In the genomic region with DNA sequence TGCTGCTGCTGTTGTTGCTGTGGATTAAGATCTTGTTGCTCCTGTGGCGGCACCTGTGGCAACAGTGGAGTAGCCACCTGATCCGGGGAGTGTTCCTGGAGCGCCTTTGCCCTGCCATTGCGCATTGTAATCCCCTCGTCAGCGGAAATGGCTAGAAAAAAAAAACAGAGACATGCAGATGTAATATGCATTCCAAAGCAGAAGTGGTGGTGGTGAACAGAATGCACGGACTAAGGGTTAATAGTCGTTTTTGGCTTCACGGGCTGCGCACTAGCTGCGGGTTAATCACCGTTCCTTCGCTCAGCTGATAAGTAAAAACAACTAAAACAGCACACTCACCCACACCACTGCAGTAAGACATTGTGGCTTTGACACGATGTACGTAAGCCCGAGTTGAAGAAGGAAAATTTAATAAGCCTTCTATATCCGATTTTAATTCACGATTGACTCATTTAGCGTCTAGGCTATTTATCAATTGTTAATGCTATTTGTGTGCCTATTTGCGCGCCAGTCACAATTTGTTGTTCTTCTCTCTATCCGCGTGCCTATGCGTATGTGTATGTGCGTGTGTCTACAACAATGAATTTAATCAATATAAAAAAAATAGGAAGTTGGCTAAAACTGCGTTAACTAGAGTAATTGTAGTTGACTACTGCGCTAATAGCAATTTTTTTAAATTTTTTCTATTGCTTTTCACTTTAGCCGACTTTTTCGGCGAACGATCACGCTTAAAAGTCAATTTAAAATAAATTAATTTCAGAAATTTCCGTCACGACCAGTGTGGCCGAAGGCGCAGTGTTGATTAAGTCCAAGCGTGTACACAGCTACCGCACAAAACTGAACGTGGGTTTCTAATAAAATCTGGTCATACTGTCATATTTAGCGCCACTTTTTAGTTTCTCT, we compare ENCODE assay signal across 5 fruit fly cellular contexts.
TF ChIP-seq lines count a peak whose summit lies in the region.

TSS of gene stas (minus strand) at position 806 of the 903 bp plus-strand sequence.

- TF ChIP-seq CTCF in whole organism, embryonic (GFP tag; optimal IDR thresholded peaks at IDR 0.05; lab: Kevin White, UChicago) = peak; percentile 56

TF ChIP-seq in whole organism, adult, 20 proteins besides CTCF, POLR2A, EP300 and RAD21 (continues in another document):
- TF ChIP-seq CG5204 (GFP tag; optimal IDR thresholded peaks at IDR 0.05; lab: Kevin White, UChicago) = no peak
- TF ChIP-seq CG1620 (GFP tag; optimal IDR thresholded peaks at IDR 0.05; lab: Kevin White, UChicago) = peak; percentile 46
- no peak for TF ChIP-seq kay (GFP tag; lab: Kevin White, UChicago; ENCODE audit: borderline replicate concordance)
- TF ChIP-seq tj (GFP tag; optimal IDR thresholded peaks at IDR 0.05; lab: Kevin White, UChicago) = peak; percentile 79
- TF ChIP-seq CG7101 (tag; optimal IDR thresholded peaks at IDR 0.05; lab: Kevin White, UChicago) = peak; percentile 33
- TF ChIP-seq CG14711 (tag; optimal IDR thresholded peaks at IDR 0.05; lab: Kevin White, UChicago) = no peak
- no peak for TF ChIP-seq cic (GFP tag; optimal IDR thresholded peaks at IDR 0.05; lab: Kevin White, UChicago)
- TF ChIP-seq CG12768 (GFP tag; optimal IDR thresholded peaks at IDR 0.05; lab: Kevin White, UChicago) = peak; percentile 7
- no peak for TF ChIP-seq Clk (GFP tag; optimal IDR thresholded peaks at IDR 0.05; lab: Kevin White, UChicago)
- TF ChIP-seq CG7045 (GFP tag; optimal IDR thresholded peaks at IDR 0.05; lab: Kevin White, UChicago) = no peak
- TF ChIP-seq CG33017 (tag; optimal IDR thresholded peaks at IDR 0.05; lab: Kevin White, UChicago) = peak; percentile 21
- TF ChIP-seq Hr96 (GFP tag; optimal IDR thresholded peaks at IDR 0.05; lab: Kevin White, UChicago) = no peak
- TF ChIP-seq pad (GFP tag; optimal IDR thresholded peaks at IDR 0.05; lab: Kevin White, UChicago) = no peak
- TF ChIP-seq ovo (GFP tag; optimal IDR thresholded peaks at IDR 0.05; lab: Kevin White, UChicago) = peak; percentile 48
- peak; percentile 31 for TF ChIP-seq Crg-1 (GFP tag; optimal IDR thresholded peaks at IDR 0.05; lab: Kevin White, UChicago)
- no peak for TF ChIP-seq CG11617 (GFP tag; optimal IDR thresholded peaks at IDR 0.05; lab: Kevin White, UChicago)

TF ChIP-seq in whole organism, embryonic, 481 proteins besides CTCF, POLR2A, EP300 and RAD21 (continues in another document):
- peak; percentile 7 for TF ChIP-seq trem (tag; optimal IDR thresholded peaks at IDR 0.05; lab: Kevin White, UChicago)
- TF ChIP-seq CG42726 (GFP tag; IDR thresholded peaks at IDR 0.05; lab: Robert Waterston, UW; ENCODE audit: partially characterized antibody) = 0 out of 2 replicates have a peak, but pooled peaks have one; percentile 12
- no peak for TF ChIP-seq repo (GFP tag; optimal IDR thresholded peaks at IDR 0.05; lab: Kevin White, UChicago)
- TF ChIP-seq zfh1 (GFP tag; IDR thresholded peaks at IDR 0.05; lab: Robert Waterston, UW) = no peak
- TF ChIP-seq odd (GFP tag; optimal IDR thresholded peaks at IDR 0.05; lab: Kevin White, UChicago) = peak; percentile 10
- no peak for TF ChIP-seq fd96Cb (tag; optimal IDR thresholded peaks at IDR 0.05; lab: Kevin White, UChicago)
- TF ChIP-seq Dp (GFP tag; optimal IDR thresholded peaks at IDR 0.05; lab: Kevin White, UChicago) = peak; percentile 78
- TF ChIP-seq bcd (GFP tag; optimal IDR thresholded peaks at IDR 0.05; lab: Kevin White, UChicago) = no peak
- TF ChIP-seq pzg (GFP tag; optimal IDR thresholded peaks at IDR 0.05; lab: Kevin White, UChicago) = peak; percentile 69
- peak; percentile 9 for TF ChIP-seq CoRest (tag; optimal IDR thresholded peaks at IDR 0.05; lab: Kevin White, UChicago)
- TF ChIP-seq tap (tag; optimal IDR thresholded peaks at IDR 0.05; lab: Kevin White, UChicago) = no peak
- TF ChIP-seq Hmr (GFP tag; optimal IDR thresholded peaks at IDR 0.05; lab: Kevin White, UChicago) = peak; percentile 33
- no peak for TF ChIP-seq CG11247 (GFP tag; IDR thresholded peaks at IDR 0.05; lab: Robert Waterston, UW)
- TF ChIP-seq knrl (GFP tag; IDR thresholded peaks at IDR 0.05; lab: Robert Waterston, UW; ENCODE audit: partially characterized antibody) = peak; percentile 31; the same call in 1 of the 3 replicates
- TF ChIP-seq CG6765 (GFP tag; optimal IDR thresholded peaks at IDR 0.05; lab: Kevin White, UChicago) = peak; percentile 57

TF ChIP-seq in whole organism, prepupa, 60 proteins besides CTCF, POLR2A, EP300 and RAD21:
- peak; percentile 8 for TF ChIP-seq topi (GFP tag; optimal IDR thresholded peaks at IDR 0.05; lab: Kevin White, UChicago)
- TF ChIP-seq CG6854 (GFP tag; optimal IDR thresholded peaks at IDR 0.05; lab: Kevin White, UChicago) = peak; percentile 52
- TF ChIP-seq Gug (GFP tag; IDR thresholded peaks at IDR 0.05; lab: Robert Waterston, UW) = no peak
- TF ChIP-seq vri (GFP tag; optimal IDR thresholded peaks at IDR 0.05; lab: Kevin White, UChicago) = no peak
- TF ChIP-seq pdm3 (GFP tag; optimal IDR thresholded peaks at IDR 0.05; lab: Kevin White, UChicago) = peak; percentile 19
- peak; percentile 77 for TF ChIP-seq Eip78C (GFP tag; lab: Kevin White, UChicago)
- TF ChIP-seq CG32006 (GFP tag; optimal IDR thresholded peaks at IDR 0.05; lab: Kevin White, UChicago) = no peak
- peak; percentile 45 for TF ChIP-seq svp (GFP tag; lab: Kevin White, UChicago)
- peak; percentile 9 for TF ChIP-seq Eip75B (GFP tag; optimal IDR thresholded peaks at IDR 0.05; lab: Kevin White, UChicago)
- TF ChIP-seq ss (GFP tag; optimal IDR thresholded peaks at IDR 0.05; lab: Kevin White, UChicago) = peak in 1 of 2 experiments; percentile 28
- TF ChIP-seq dsx (GFP tag; optimal IDR thresholded peaks at IDR 0.05; lab: Kevin White, UChicago; ENCODE audit: poor library complexity, severe bottlenecking) = peak; percentile 64
- TF ChIP-seq CG8119 (GFP tag; IDR thresholded peaks at IDR 0.05; lab: Robert Waterston, UW) = 0 out of 3 replicates have a peak, but pooled peaks have one; percentile 21
- peak; percentile 71 for TF ChIP-seq fkh (GFP tag; optimal IDR thresholded peaks at IDR 0.05; lab: Kevin White, UChicago)
- peak; percentile 35 for TF ChIP-seq Sox14 (GFP tag; optimal IDR thresholded peaks at IDR 0.05; lab: Kevin White, UChicago)
- peak; percentile 3 for TF ChIP-seq Eip93F (GFP tag; optimal IDR thresholded peaks at IDR 0.05; lab: Kevin White, UChicago)
- no peak for TF ChIP-seq fd85E (GFP tag; optimal IDR thresholded peaks at IDR 0.05; lab: Kevin White, UChicago)

TF ChIP-seq in whole organism, pupa, 21 proteins besides CTCF, POLR2A, EP300 and RAD21:
- TF ChIP-seq CG12605 (GFP tag; IDR thresholded peaks at IDR 0.05; lab: Robert Waterston, UW) (no peak), EcR (GFP tag; optimal IDR thresholded peaks at IDR 0.05; lab: Kevin White, UChicago) (peak; percentile 71), Pif1B (GFP tag; optimal IDR thresholded peaks at IDR 0.05; lab: Kevin White, UChicago) (no peak), CG8301 (tag; optimal IDR thresholded peaks at IDR 0.05; lab: Kevin White, UChicago) (no peak), Pif1A (GFP tag; optimal IDR thresholded peaks at IDR 0.05; lab: Kevin White, UChicago) (no peak), D1 (tag; optimal IDR thresholded peaks at IDR 0.05; lab: Kevin White, UChicago) (peak; percentile 18), CG13204 (GFP tag; optimal IDR thresholded peaks at IDR 0.05; lab: Kevin White, UChicago) (no peak), CG10348 (GFP tag; IDR thresholded peaks at IDR 0.05; lab: Robert Waterston, UW) (no peak)

TF ChIP-seq in whole organism, wandering third instar larva, 38 proteins besides CTCF, POLR2A, EP300 and RAD21 (continues in another document):
- TF ChIP-seq N (GFP tag; optimal IDR thresholded peaks at IDR 0.05; lab: Kevin White, UChicago) (no peak), Mio (GFP tag; optimal IDR thresholded peaks at IDR 0.05; lab: Kevin White, UChicago) (no peak), jim (GFP tag; optimal IDR thresholded peaks at IDR 0.05; lab: Kevin White, UChicago) (no peak), dmrt93B (GFP tag; optimal IDR thresholded peaks at IDR 0.05; lab: Kevin White, UChicago) (no peak), foxo (GFP tag; optimal IDR thresholded peaks at IDR 0.05; lab: Kevin White, UChicago) (peak in 1 of 2 experiments; percentile 5), psq (GFP tag; optimal IDR thresholded peaks at IDR 0.05; lab: Kevin White, UChicago) (peak; percentile 12), pan (optimal IDR thresholded peaks at IDR 0.05; lab: Kevin White, UChicago) (no peak), woc (GFP tag; optimal IDR thresholded peaks at IDR 0.05; lab: Kevin White, UChicago) (no peak), Dif (GFP tag; optimal IDR thresholded peaks at IDR 0.05; lab: Kevin White, UChicago; ENCODE audit: partially characterized antibody) (no peak), sage (GFP tag; optimal IDR thresholded peaks at IDR 0.05; lab: Kevin White, UChicago) (no peak), Abd-B (GFP tag; optimal IDR thresholded peaks at IDR 0.05; lab: Kevin White, UChicago) (no peak), Hr83 (GFP tag; optimal IDR thresholded peaks at IDR 0.05; lab: Kevin White, UChicago; ENCODE audit: poor library complexity, severe bottlenecking) (peak; percentile 6), rgr (GFP tag; optimal IDR thresholded peaks at IDR 0.05; lab: Kevin White, UChicago) (peak; percentile 16), ey (GFP tag; optimal IDR thresholded peaks at IDR 0.05; lab: Kevin White, UChicago) (no peak), Vsx2 (GFP tag; optimal IDR thresholded peaks at IDR 0.05; lab: Kevin White, UChicago; ENCODE audit: partially characterized antibody) (no peak), usp (GFP tag; optimal IDR thresholded peaks at IDR 0.05; lab: Kevin White, UChicago) (no peak), Sp1 (GFP tag; optimal IDR thresholded peaks at IDR 0.05; lab: Kevin White, UChicago) (peak; percentile 38), Dfd (GFP tag; optimal IDR thresholded peaks at IDR 0.05; lab: Kevin White, UChicago) (no peak), sv (GFP tag; optimal IDR thresholded peaks at IDR 0.05; lab: Kevin White, UChicago) (peak; percentile 17), lola (GFP tag; optimal IDR thresholded peaks at IDR 0.05; lab: Kevin White, UChicago) (no peak), Myc (optimal IDR thresholded peaks at IDR 0.05; lab: Kevin White, UChicago) (no peak), dl (GFP tag; optimal IDR thresholded peaks at IDR 0.05; lab: Kevin White, UChicago; ENCODE audit: insufficient read depth in 1 of 2, partially characterized antibody in 2 of 2) (no peak), OdsH (GFP tag; optimal IDR thresholded peaks at IDR 0.05; lab: Kevin White, UChicago) (peak; percentile 7), HLH106 (tag; optimal IDR thresholded peaks at IDR 0.05; lab: Kevin White, UChicago) (peak; percentile 9), h (GFP tag; optimal IDR thresholded peaks at IDR 0.05; lab: Kevin White, UChicago) (peak; percentile 37), br (GFP tag; optimal IDR thresholded peaks at IDR 0.05; lab: Kevin White, UChicago) (peak; percentile 20), CG9705 (GFP tag; optimal IDR thresholded peaks at IDR 0.05; lab: Kevin White, UChicago) (peak; percentile 23), Hnf4 (GFP tag; optimal IDR thresholded peaks at IDR 0.05; lab: Kevin White, UChicago) (peak; percentile 21), brk (GFP tag; optimal IDR thresholded peaks at IDR 0.05; lab: Kevin White, UChicago) (peak; percentile 50), tai (GFP tag; optimal IDR thresholded peaks at IDR 0.05; lab: Kevin White, UChicago) (no peak)
